Worm (Caenorhabditis elegans): ENCODE measurements around the gene nit-1.

ce11 chrIII:3972687-3973086 is 50.7 kb downstream of the nit-1 start, which contains the start of gene R10E9.4:
- no peak for TF ChIP-seq attf-5 (GFP tag; optimal IDR thresholded peaks at IDR 0.05)
- no peak for TF ChIP-seq ceh-100 (GFP tag; IDR thresholded peaks at IDR 0.05)
- TF ChIP-seq bed-2 (GFP tag; IDR thresholded peaks at IDR 0.05), result no peak
- TF ChIP-seq snpc-1.3 (tag; optimal IDR thresholded peaks at IDR 0.05; ENCODE audit: insufficient read depth), result no peak
- TF ChIP-seq pha-4 (tag; optimal IDR thresholded peaks at IDR 0.05), result no peak
- TF ChIP-seq Y79H2A.3 (GFP tag; conservative IDR thresholded peaks at IDR 0.05), result no peak
- TF ChIP-seq akir-1 (GFP tag; optimal IDR thresholded peaks at IDR 0.05), result no peak
- TF ChIP-seq hlh-26 (GFP tag; conservative IDR thresholded peaks at IDR 0.05), result no peak
- no peak for TF ChIP-seq madf-10 (tag; optimal IDR thresholded peaks at IDR 0.05)
- no peak for TF ChIP-seq fkh-3 (tag; optimal IDR thresholded peaks at IDR 0.05)

Data from whole organism, young adult.